Fruit fly (Drosophila melanogaster) whole organism, embryonic: Measurements from ENCODE around the gene alphaTub67C.

Experiments
- CG10462 ChIP-seq: fragments of 200-800 bp; sonication (Bioruptor generic); optimal IDR thresholded peaks from 2 replicates; lab custom pipeline; 2016; ENCODE audit warnings: missing biosample characterization, missing genetic modification characterization
- CG15269 ChIP-seq: fragments of 200-800 bp; sonication (Bioruptor generic); optimal IDR thresholded peaks from 2 replicates; lab custom pipeline; 2018; ENCODE audit warnings: missing biosample characterization, mild to moderate bottlenecking, missing genetic modification characterization, moderate library complexity
- CG17568 ChIP-seq: fragments of 200-800 bp; sonication (Bioruptor generic); optimal IDR thresholded peaks from 2 replicates; lab custom pipeline; 2018; ENCODE audit warnings: missing biosample characterization, mild to moderate bottlenecking, missing genetic modification characterization, moderate library complexity
- CG17829 ChIP-seq: fragments of 200-800 bp; optimal IDR thresholded peaks from 2 replicates; lab custom pipeline; 2019; ENCODE audit warnings: missing biosample characterization, mild to moderate bottlenecking, missing genetic modification characterization, moderate library complexity
- CG17912 ChIP-seq: fragments of 200-800 bp; sonication (Bioruptor generic); optimal IDR thresholded peaks from 2 replicates; lab custom pipeline; 2018; ENCODE audit warnings: missing biosample characterization, mild to moderate bottlenecking, missing genetic modification characterization
- CG2199 ChIP-seq: fragments of 200-800 bp; sonication (Bioruptor generic); IDR thresholded peaks from 3 replicates; pipeline ENCODE4 v1.3.6; 2022; ENCODE audit warnings: missing biosample characterization, missing genetic modification characterization
- CG30020 ChIP-seq: fragments of 200-800 bp; optimal IDR thresholded peaks from 2 replicates; lab custom pipeline; 2019; ENCODE audit warnings: missing biosample characterization, mild to moderate bottlenecking, missing genetic modification characterization, moderate library complexity
- CG31388 ChIP-seq: fragments of 200-800 bp; sonication (Bioruptor generic); optimal IDR thresholded peaks from 2 replicates; lab custom pipeline; 2016; ENCODE audit warnings: missing biosample characterization, missing genetic modification characterization
- CG3281 ChIP-seq: fragments of 200-800 bp; sonication (Bioruptor generic); optimal IDR thresholded peaks from 3 replicates; lab custom pipeline; 2017; ENCODE audit warnings: missing biosample characterization, mild to moderate bottlenecking, missing genetic modification characterization
- CG4617 ChIP-seq: fragments of 200-800 bp; sonication (Bioruptor generic); optimal IDR thresholded peaks from 3 replicates; lab custom pipeline; 2016; ENCODE audit warnings: missing biosample characterization, missing genetic modification characterization, borderline replicate concordance
- CG7372 ChIP-seq: fragments of 200-800 bp; sonication (Bioruptor generic); IDR thresholded peaks from 2 replicates; pipeline ENCODE4 v1.3.6; 2022; ENCODE audit warnings: missing biosample characterization, missing genetic modification characterization
- CG7745 ChIP-seq: fragments of 200-800 bp; sonication (Bioruptor generic); optimal IDR thresholded peaks from 2 replicates; lab custom pipeline; 2018; ENCODE audit warnings: missing biosample characterization, mild to moderate bottlenecking, missing genetic modification characterization, moderate library complexity
- CG8944 ChIP-seq: fragments of 200-800 bp; sonication (Bioruptor generic); optimal IDR thresholded peaks from 3 replicates; lab custom pipeline; 2016; ENCODE audit warnings: missing biosample characterization, missing genetic modification characterization
- CG9215 ChIP-seq: fragments of 200-800 bp; sonication (Bioruptor generic); IDR thresholded peaks from 2 replicates; pipeline ENCODE4 v1.3.6; 2022; ENCODE audit warnings: missing biosample characterization, missing genetic modification characterization
- CrebB ChIP-seq: fragments of 200-800 bp; sonication (Bioruptor generic); optimal IDR thresholded peaks from 3 replicates; lab custom pipeline; 2018; ENCODE audit warnings: missing biosample characterization, mild to moderate bottlenecking, missing genetic modification characterization
- D19A ChIP-seq: fragments of 200-800 bp; optimal IDR thresholded peaks from 3 replicates; lab custom pipeline; 2019; ENCODE audit warnings: missing biosample characterization, mild to moderate bottlenecking, missing genetic modification characterization, moderate library complexity
- Dfd ChIP-seq, 2 experiments: fragments of >200 bp; optimal IDR thresholded peaks; 2 replicates each; lab custom pipeline; 2017; ENCODE audit warnings: missing biosample characterization in 2 of 2, missing genetic modification characterization in 2 of 2
- Drgx ChIP-seq: fragments of 200-800 bp; sonication (Bioruptor generic); IDR thresholded peaks from 2 replicates; pipeline ENCODE4 v1.3.6; 2022; ENCODE audit warnings: missing biosample characterization, missing genetic modification characterization
- H2.0 ChIP-seq: fragments of 200-800 bp; sonication (Bioruptor generic); IDR thresholded peaks from 2 replicates; pipeline ENCODE4 v1.3.6; 2022; ENCODE audit warnings: missing biosample characterization, missing genetic modification characterization
- Hand ChIP-seq: fragments of 200-800 bp; sonication (Bioruptor generic); optimal IDR thresholded peaks from 2 replicates; lab custom pipeline; 2017; ENCODE audit warnings: mild to moderate bottlenecking, missing biosample characterization, missing genetic modification reagents, missing genetic modification characterization
- HmgD ChIP-seq: fragments of 200-800 bp; sonication (Bioruptor generic); optimal IDR thresholded peaks from 3 replicates; lab custom pipeline; 2016; ENCODE audit warnings: missing biosample characterization, missing genetic modification characterization
- Lpt ChIP-seq: fragments of >200 bp; optimal IDR thresholded peaks from 2 replicates; lab custom pipeline; 2018; ENCODE audit warnings: missing biosample characterization, missing genetic modification characterization
- MESR4 ChIP-seq: fragments of 200-800 bp; sonication (Bioruptor generic); optimal IDR thresholded peaks from 2 replicates; lab custom pipeline; 2018; ENCODE audit warnings: missing biosample characterization, mild to moderate bottlenecking, missing genetic modification characterization, moderate library complexity
- Mes4 ChIP-seq: fragments of 200-800 bp; sonication (Bioruptor generic); optimal IDR thresholded peaks from 2 replicates; lab custom pipeline; 2016; ENCODE audit warnings: missing biosample characterization, missing genetic modification characterization
- NFAT ChIP-seq: fragments of 200-800 bp; sonication (Bioruptor generic); IDR thresholded peaks from 2 replicates; pipeline ENCODE4 v1.3.6; 2022; ENCODE audit warnings: missing biosample characterization, missing genetic modification characterization
- Xbp1 ChIP-seq: fragments of 200-800 bp; sonication (Bioruptor generic); optimal IDR thresholded peaks from 3 replicates; lab custom pipeline; 2016; ENCODE audit warnings: missing biosample characterization, mild to moderate bottlenecking, missing genetic modification characterization
- Xrp1 ChIP-seq: fragments of 200-800 bp; sonication (Bioruptor generic); IDR thresholded peaks from 2 replicates; pipeline ENCODE4 v1.3.6; 2022; ENCODE audit warnings: missing biosample characterization, missing genetic modification characterization
- ap ChIP-seq: fragments of 200-800 bp; sonication (Bioruptor generic); IDR thresholded peaks from 2 replicates; pipeline ENCODE4 v1.3.6; 2022; ENCODE audit warnings: missing biosample characterization, missing genetic modification characterization
- ash1 ChIP-seq: fragments of 200-800 bp; sonication (Bioruptor generic); optimal IDR thresholded peaks from 2 replicates; lab custom pipeline; 2018; ENCODE audit warnings: missing biosample characterization, mild to moderate bottlenecking, missing genetic modification characterization
- ato ChIP-seq: fragments of 200-800 bp; sonication (Bioruptor generic); IDR thresholded peaks from 2 replicates; pipeline ENCODE4 v1.3.6; 2022; ENCODE audit warnings: missing biosample characterization, missing genetic modification characterization; ENCODE audit not compliant: partially characterized antibody
- cato ChIP-seq: fragments of 200-800 bp; sonication (Bioruptor generic); optimal IDR thresholded peaks from 2 replicates; lab custom pipeline; 2016; ENCODE audit warnings: missing biosample characterization, missing genetic modification characterization, borderline replicate concordance
- caup ChIP-seq: fragments of 200-800 bp; sonication (Bioruptor generic); optimal IDR thresholded peaks from 3 replicates; lab custom pipeline; 2017; ENCODE audit warnings: missing biosample characterization, mild to moderate bottlenecking, missing genetic modification characterization, moderate library complexity; ENCODE audit not compliant: severe bottlenecking
- chinmo ChIP-seq: fragments of 200-800 bp; sonication (Bioruptor generic); IDR thresholded peaks from 4 replicates; pipeline ENCODE4 v1.3.6; 2022; ENCODE audit warnings: missing biosample characterization, missing genetic modification characterization; ENCODE audit not compliant: partially characterized antibody
- corto ChIP-seq: fragments of 200-800 bp; sonication (Bioruptor generic); optimal IDR thresholded peaks from 2 replicates; lab custom pipeline; 2016; ENCODE audit warnings: missing biosample characterization, mild to moderate bottlenecking, missing genetic modification characterization, moderate library complexity
- da ChIP-seq: fragments of 200-800 bp; sonication (Bioruptor generic); optimal IDR thresholded peaks from 2 replicates; lab custom pipeline; 2016; ENCODE audit warnings: missing biosample characterization, missing genetic modification characterization
- dati ChIP-seq: fragments of 200-800 bp; sonication (Bioruptor generic); IDR thresholded peaks from 2 replicates; pipeline ENCODE4 v1.3.6; 2022; ENCODE audit warnings: missing biosample characterization, missing genetic modification characterization
- dm ChIP-seq: fragments of 200-800 bp; sonication (Bioruptor generic); optimal IDR thresholded peaks from 3 replicates; lab custom pipeline; 2016; ENCODE audit warnings: missing biosample characterization, missing genetic modification characterization
- eve ChIP-seq, 2 experiments: fragments of >200 bp; optimal IDR thresholded peaks; 2 replicates each; lab custom pipeline; 2017; ENCODE audit warnings: missing biosample characterization in 2 of 2, missing genetic modification characterization in 2 of 2
- grau ChIP-seq: fragments of 200-800 bp; optimal IDR thresholded peaks from 3 replicates; lab custom pipeline; 2019; ENCODE audit warnings: missing biosample characterization, mild to moderate bottlenecking, missing genetic modification characterization, moderate library complexity
- ham ChIP-seq: fragments of 200-800 bp; sonication (Bioruptor generic); IDR thresholded peaks from 2 replicates; pipeline ENCODE4 v1.3.6; 2022; ENCODE audit warnings: missing biosample characterization, missing genetic modification characterization
- inv ChIP-seq: fragments of 200-800 bp; sonication (Bioruptor generic); IDR thresholded peaks from 2 replicates; pipeline ENCODE4 v1.3.6; 2022; ENCODE audit warnings: missing biosample characterization, missing genetic modification characterization; ENCODE audit not compliant: partially characterized antibody
- klu ChIP-seq: fragments of 200-800 bp; sonication (Bioruptor generic); IDR thresholded peaks from 2 replicates; pipeline ENCODE4 v1.3.6; 2022; ENCODE audit warnings: missing biosample characterization, missing genetic modification characterization
- kni ChIP-seq: fragments of 200-800 bp; sonication (Bioruptor generic); optimal IDR thresholded peaks from 3 replicates; lab custom pipeline; 2017; ENCODE audit warnings: mild to moderate bottlenecking, missing biosample characterization, missing genetic modification reagents, missing genetic modification characterization
- p53 ChIP-seq: fragments of 200-800 bp; sonication (Bioruptor generic); optimal IDR thresholded peaks from 2 replicates; lab custom pipeline; 2016; ENCODE audit warnings: missing biosample characterization, missing genetic modification characterization
- row ChIP-seq: fragments of 200-800 bp; sonication (Bioruptor generic); IDR thresholded peaks from 3 replicates; pipeline ENCODE4 v1.3.6; 2022; ENCODE audit warnings: missing biosample characterization, missing genetic modification characterization
- sd ChIP-seq: fragments of 200-800 bp; sonication (Bioruptor generic); optimal IDR thresholded peaks from 3 replicates; lab custom pipeline; 2018; ENCODE audit warnings: missing biosample characterization, mild to moderate bottlenecking, missing genetic modification characterization, moderate library complexity
- twi ChIP-seq: fragments of 200-800 bp; optimal IDR thresholded peaks from 2 replicates; lab custom pipeline; 2019; ENCODE audit warnings: missing biosample characterization, mild to moderate bottlenecking, missing genetic modification characterization, moderate library complexity
- vfl ChIP-seq: fragments of 200-800 bp; sonication (Bioruptor generic); optimal IDR thresholded peaks from 2 replicates; lab custom pipeline; 2016; ENCODE audit warnings: missing biosample characterization, missing genetic modification characterization
- wdn ChIP-seq: fragments of 200-800 bp; sonication (Bioruptor generic); IDR thresholded peaks from 2 replicates; pipeline ENCODE4 v1.3.6; 2022; ENCODE audit warnings: missing biosample characterization, missing genetic modification characterization

Gene alphaTub67C

dm6 chr3L:9692892-9693551 is 12.0 kb downstream of the alphaTub67C start (continued):
- TF ChIP-seq dati (GFP tag; lab: Robert Waterston, UW), result peak; percentile 26; the same call in 1 of the 2 replicates
- TF ChIP-seq CG31388 (GFP tag; lab: Kevin White, UChicago), result peak; percentile 87
- TF ChIP-seq CG2199 (GFP tag; lab: Robert Waterston, UW), result peak; percentile 39; the same call in 1 of the 3 replicates
- TF ChIP-seq ham (GFP tag; lab: Robert Waterston, UW), result peak; percentile 66; the same call in 1 of the 2 replicates
- TF ChIP-seq CG17568 (GFP tag; lab: Kevin White, UChicago), result peak; percentile 86
- peak; percentile 87 for TF ChIP-seq p53 (GFP tag; lab: Kevin White, UChicago)
- no peak for TF ChIP-seq Dfd (GFP tag; optimal IDR thresholded peaks at IDR 0.05; lab: Kevin White, UChicago)
- TF ChIP-seq CG17829, result peak; percentile 94
- peak; percentile 87 for TF ChIP-seq CG7372 (GFP tag; lab: Robert Waterston, UW)
- TF ChIP-seq kni (GFP tag; lab: Kevin White, UChicago), result peak; percentile 90
- TF ChIP-seq CG30020 (tag; lab: Kevin White, UChicago), result peak; percentile 81
- peak; percentile 91 for TF ChIP-seq dm (GFP tag; lab: Kevin White, UChicago)
- no peak for TF ChIP-seq ato (GFP tag; lab: Robert Waterston, UW)
- peak; percentile 87 for TF ChIP-seq wdn
- TF ChIP-seq inv (GFP tag; lab: Robert Waterston, UW), result no peak
- TF ChIP-seq CG3281 (GFP tag; lab: Kevin White, UChicago), result peak; percentile 97
- TF ChIP-seq eve (GFP tag; optimal IDR thresholded peaks at IDR 0.05; lab: Kevin White, UChicago), result peak in 1 of 2 experiments; percentile 99
- TF ChIP-seq ash1 (GFP tag; lab: Kevin White, UChicago), result peak; percentile 68
- TF ChIP-seq CG17912 (GFP tag; lab: Kevin White, UChicago), result peak; percentile 64
- no peak for TF ChIP-seq Lpt (GFP tag; lab: Kevin White, UChicago)
- TF ChIP-seq Xrp1 (GFP tag; lab: Robert Waterston, UW), result peak; percentile 89
- peak; percentile 94 for TF ChIP-seq da (GFP tag; lab: Kevin White, UChicago)
- TF ChIP-seq row (GFP tag; lab: Robert Waterston, UW), result peak; percentile 97
- TF ChIP-seq HmgD (GFP tag; lab: Kevin White, UChicago), result peak; percentile 95
- TF ChIP-seq CG8944 (GFP tag; lab: Kevin White, UChicago), result peak; percentile 96
- TF ChIP-seq ap (GFP tag; lab: Robert Waterston, UW), result peak; percentile 75; the same call in 1 of the 2 replicates
- TF ChIP-seq caup (GFP tag; lab: Kevin White, UChicago), result peak; percentile 94
- TF ChIP-seq klu, result peak; percentile 88
- peak; percentile 96 for TF ChIP-seq grau (tag; lab: Kevin White, UChicago)
- TF ChIP-seq chinmo, result 0 out of 4 replicates have a peak, but pooled peaks have one; percentile 16
- peak; percentile 93 for TF ChIP-seq CG10462
- peak; percentile 99 for TF ChIP-seq D19A
- TF ChIP-seq vfl (GFP tag; lab: Kevin White, UChicago), result peak; percentile 93
- TF ChIP-seq Hand (GFP tag; lab: Kevin White, UChicago), result peak; percentile 96
- peak; percentile 96 for TF ChIP-seq Xbp1 (GFP tag; lab: Kevin White, UChicago)
- TF ChIP-seq NFAT (GFP tag; lab: Robert Waterston, UW), result peak; percentile 76
- no peak for TF ChIP-seq CG7745 (tag; lab: Kevin White, UChicago)
- TF ChIP-seq sd, result peak; percentile 76
- TF ChIP-seq MESR4 (GFP tag; lab: Kevin White, UChicago), result no peak
- peak; percentile 77 for TF ChIP-seq CG4617 (GFP tag; lab: Kevin White, UChicago)
- peak; percentile 96 for TF ChIP-seq CG15269 (tag; lab: Kevin White, UChicago)
- peak; percentile 56 for TF ChIP-seq corto (GFP tag; lab: Kevin White, UChicago)
- TF ChIP-seq twi (tag; lab: Kevin White, UChicago), result peak; percentile 91
- peak; percentile 71 for TF ChIP-seq CrebB (tag; lab: Kevin White, UChicago)
- peak; percentile 95 for TF ChIP-seq Mes4 (GFP tag; lab: Kevin White, UChicago)
- TF ChIP-seq cato (GFP tag; lab: Kevin White, UChicago), result peak; percentile 96
- peak; percentile 92 for TF ChIP-seq CG9215
- peak; percentile 88 for TF ChIP-seq H2.0 (GFP tag; lab: Robert Waterston, UW)
- TF ChIP-seq Drgx (GFP tag; lab: Robert Waterston, UW), result peak; percentile 83
